Worm (Caenorhabditis elegans) whole organism, young adult: ENCODE data around the gene gpa-11.

Source experiments
- B0019.2 ChIP-seq: fragments of 200-800 bp; sonication (Bioruptor generic); conservative IDR thresholded peaks from 2 replicates; pipeline ENCODE4 v1.3.6; 2022; ENCODE audit warnings: missing genetic modification reagents, missing genetic modification characterization, missing compliant biosample characterization
- F22D6.2 ChIP-seq: sonication (generic microtip); optimal IDR thresholded peaks from 2 replicates; lab custom pipeline; 2016; ENCODE audit warnings: mild to moderate bottlenecking, missing genetic modification characterization, missing compliant biosample characterization
- F37B4.10 ChIP-seq: fragments of 200-800 bp; sonication (Bioruptor generic); IDR thresholded peaks from 2 replicates; pipeline ENCODE4 v1.3.6; 2022; ENCODE audit warnings: missing genetic modification characterization, missing compliant biosample characterization
- Y53F4B.3 ChIP-seq: fragments of 200-800 bp; sonication (Bioruptor generic); IDR thresholded peaks from 2 replicates; pipeline ENCODE4 v1.3.6; 2022; ENCODE audit warnings: missing genetic modification reagents, missing genetic modification characterization, missing compliant biosample characterization
- Y53G8AR.9 ChIP-seq: fragments of 200-800 bp; sonication (Bioruptor generic); conservative IDR thresholded peaks from 2 replicates; pipeline ENCODE4 v1.3.6; 2022; ENCODE audit warnings: missing genetic modification reagents, missing genetic modification characterization, missing compliant biosample characterization
- aptf-3 ChIP-seq: fragments of 200-800 bp; sonication (Bioruptor generic); IDR thresholded peaks from 2 replicates; pipeline ENCODE4 v1.3.6; 2022; ENCODE audit warnings: missing genetic modification characterization, missing compliant biosample characterization
- ceh-40 ChIP-seq: fragments of 200-800 bp; sonication (Bioruptor generic); IDR thresholded peaks from 2 replicates; pipeline ENCODE4 v1.3.6; 2022; ENCODE audit warnings: missing genetic modification characterization, missing compliant biosample characterization
- ceh-58 ChIP-seq: fragments of 200-800 bp; sonication (Bioruptor generic); IDR thresholded peaks from 2 replicates; pipeline ENCODE4 v1.3.6; 2022; ENCODE audit warnings: missing genetic modification characterization, missing compliant biosample characterization
- ceh-79 ChIP-seq: sonication (generic microtip); optimal IDR thresholded peaks from 2 replicates; lab custom pipeline; 2017; ENCODE audit warnings: mild to moderate bottlenecking, missing genetic modification characterization, missing compliant biosample characterization
- dox-1 ChIP-seq: fragments of 200-800 bp; sonication (Bioruptor generic); IDR thresholded peaks from 2 replicates; pipeline ENCODE4 v1.3.6; 2022; ENCODE audit warnings: missing genetic modification reagents, missing genetic modification characterization, missing compliant biosample characterization
- egrh-3 ChIP-seq: fragments of 200-800 bp; sonication (Bioruptor generic); IDR thresholded peaks from 2 replicates; pipeline ENCODE4 v1.3.6; 2022; ENCODE audit warnings: missing genetic modification reagents, missing genetic modification characterization, missing compliant biosample characterization
- ets-4 ChIP-seq: fragments of 200-800 bp; sonication (Bioruptor generic); optimal IDR thresholded peaks from 2 replicates; lab custom pipeline; 2018; ENCODE audit warnings: mild to moderate bottlenecking, missing genetic modification characterization, missing compliant biosample characterization
- hmg-1.2 ChIP-seq: fragments of 200-800 bp; sonication (Bioruptor generic); IDR thresholded peaks from 2 replicates; pipeline ENCODE4 v1.3.6; 2022; ENCODE audit warnings: missing genetic modification reagents, missing genetic modification characterization, missing compliant biosample characterization
- lag-1 ChIP-seq: fragments of 200-800 bp; sonication (Bioruptor generic); IDR thresholded peaks from 2 replicates; pipeline ENCODE4 v1.3.6; 2022; ENCODE audit warnings: missing genetic modification reagents, missing genetic modification characterization, missing compliant biosample characterization
- let-526 ChIP-seq: fragments of 200-800 bp; sonication (Bioruptor generic); IDR thresholded peaks from 2 replicates; pipeline ENCODE4 v1.3.6; 2022; ENCODE audit warnings: missing genetic modification reagents, missing genetic modification characterization, missing compliant biosample characterization
- lin-26 ChIP-seq: fragments of 200-800 bp; sonication (Bioruptor generic); IDR thresholded peaks from 2 replicates; pipeline ENCODE4 v1.3.6; 2022; ENCODE audit warnings: missing genetic modification reagents, missing genetic modification characterization, missing compliant biosample characterization
- lin-35 ChIP-seq, 3 experiments: fragments of 150-350 bp in 2 of 3; sonication (generic microtip) in 1 of 3; optimal IDR thresholded peaks; 2 replicates each; lab custom pipeline; 2014 to 2018; ENCODE audit warnings: missing biosample characterization in 3 of 3, missing genetic modification characterization in 3 of 3, missing genetic modification reagents in 3 of 3
- lsy-27 ChIP-seq: sonication (generic microtip); optimal IDR thresholded peaks from 2 replicates; lab custom pipeline; 2017; ENCODE audit warnings: missing genetic modification characterization, mild to moderate bottlenecking, missing compliant biosample characterization, antibody characterized with exemption, missing genotype, borderline replicate concordance; ENCODE audit not compliant: insufficient read depth
- madf-10 ChIP-seq: sonication (generic microtip); optimal IDR thresholded peaks from 2 replicates; lab custom pipeline; 2016; ENCODE audit warnings: mild to moderate bottlenecking, missing genetic modification characterization, missing compliant biosample characterization
- madf-3 ChIP-seq: fragments of 200-800 bp; sonication (Bioruptor generic); IDR thresholded peaks from 2 replicates; pipeline ENCODE4 v1.3.6; 2022; ENCODE audit warnings: missing genetic modification reagents, missing genetic modification characterization, missing compliant biosample characterization
- madf-6 ChIP-seq: fragments of 200-800 bp; sonication (Bioruptor generic); IDR thresholded peaks from 2 replicates; pipeline ENCODE4 v1.3.6; 2022; ENCODE audit warnings: missing genetic modification reagents, missing genetic modification characterization, missing compliant biosample characterization
- madf-8 ChIP-seq: fragments of 200-800 bp; sonication (Bioruptor generic); conservative IDR thresholded peaks from 2 replicates; pipeline ENCODE4 v1.3.6; 2022; ENCODE audit warnings: missing genetic modification reagents, missing genetic modification characterization, missing compliant biosample characterization
- nfya-1 ChIP-seq: sonication (generic microtip); optimal IDR thresholded peaks from 2 replicates; lab custom pipeline; 2017; ENCODE audit warnings: antibody characterized with exemption, missing compliant biosample characterization, missing genetic modification characterization, borderline replicate concordance; ENCODE audit not compliant: insufficient read depth
- nfyb-1 ChIP-seq: fragments of 200-800 bp; sonication (Bioruptor generic); IDR thresholded peaks from 2 replicates; pipeline ENCODE4 v1.3.6; 2022; ENCODE audit warnings: missing genetic modification reagents, missing genetic modification characterization, missing compliant biosample characterization
- nhr-120 ChIP-seq: fragments of 200-800 bp; sonication (Bioruptor generic); IDR thresholded peaks from 2 replicates; pipeline ENCODE4 v1.3.6; 2022; ENCODE audit warnings: missing genetic modification characterization, missing compliant biosample characterization
- nhr-80 ChIP-seq: sonication (generic microtip); optimal IDR thresholded peaks from 2 replicates; lab custom pipeline; 2016; ENCODE audit warnings: missing genetic modification characterization, missing compliant biosample characterization
- rcor-1 ChIP-seq: fragments of 200-800 bp; sonication (Bioruptor generic); IDR thresholded peaks from 2 replicates; pipeline ENCODE4 v1.3.6; 2022; ENCODE audit warnings: missing genetic modification reagents, missing genetic modification characterization, missing compliant biosample characterization
- rpc-1 ChIP-seq, 2 experiments: fragments of 150-350 bp in 1 of 2; sonication (generic microtip) in 1 of 2; optimal IDR thresholded peaks; 2 replicates each; lab custom pipeline; 2014 to 2018; ENCODE audit warnings: missing biosample characterization in 1 of 2, missing genetic modification characterization in 1 of 2, missing genetic modification reagents in 1 of 2, missing genotype in 1 of 2
- sea-2 ChIP-seq: fragments of 200-800 bp; sonication (Bioruptor generic); IDR thresholded peaks from 2 replicates; pipeline ENCODE4 v1.3.6; 2022; ENCODE audit warnings: missing genetic modification characterization, missing compliant biosample characterization
- snpc-3.4 ChIP-seq: sonication (generic microtip); optimal IDR thresholded peaks from 2 replicates; lab custom pipeline; 2017; ENCODE audit warnings: missing genetic modification characterization, mild to moderate bottlenecking, missing compliant biosample characterization, antibody characterized with exemption, moderate library complexity, missing genotype, missing genetic modification reagents
- tbp1 ChIP-seq: fragments of 200-800 bp; sonication (Bioruptor generic); optimal IDR thresholded peaks from 2 replicates; lab custom pipeline; 2018; ENCODE audit warnings: mild to moderate bottlenecking, missing genetic modification characterization, missing compliant biosample characterization
- tbx-9 ChIP-seq: sonication (generic microtip); optimal IDR thresholded peaks from 2 replicates; lab custom pipeline; 2016; ENCODE audit warnings: borderline replicate concordance, missing genetic modification characterization, inconsistent platforms, missing compliant biosample characterization
- ztf-18 ChIP-seq: sonication (generic microtip); optimal IDR thresholded peaks from 2 replicates; lab custom pipeline; 2016; ENCODE audit warnings: missing genotype, mild to moderate bottlenecking, missing genetic modification characterization, missing compliant biosample characterization
- ztf-25 ChIP-seq: fragments of 200-800 bp; sonication (Bioruptor generic); IDR thresholded peaks from 2 replicates; pipeline ENCODE4 v1.3.6; 2022; ENCODE audit warnings: missing genetic modification reagents, missing genetic modification characterization, missing compliant biosample characterization
- ztf-26 ChIP-seq: sonication (generic microtip); optimal IDR thresholded peaks from 2 replicates; lab custom pipeline; 2017; ENCODE audit warnings: missing genetic modification characterization, missing compliant biosample characterization

gpa-11 gene

DNA sequence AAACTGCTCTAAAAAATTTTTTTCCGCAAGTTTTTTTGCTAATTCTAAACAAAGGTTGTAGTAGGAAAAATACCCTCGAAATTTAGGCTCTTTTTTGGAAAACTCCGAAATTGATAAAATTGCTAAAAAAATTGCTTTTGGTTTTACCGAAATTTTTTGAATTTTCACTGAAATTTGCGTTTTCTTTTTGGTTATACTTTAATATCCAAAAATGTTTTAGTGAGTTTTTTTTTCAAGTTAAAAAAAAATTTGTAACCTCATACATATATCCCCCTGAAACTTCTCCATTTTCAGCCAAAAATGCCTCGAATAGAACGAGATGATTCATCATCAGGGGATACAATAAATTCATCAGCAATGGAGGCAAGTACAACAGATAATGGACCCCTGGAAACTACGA lies at the start of gene gpa-11:
gpa-11 (plus strand) TSS at position 301 of the 400 bp plus-strand sequence.
- TF ChIP-seq lsy-27 (tag; lab: Kevin White, UChicago) (no peak), ets-4 (GFP tag; lab: Kevin White, UChicago) (no peak), snpc-3.4 (tag; lab: Kevin White, UChicago) (no peak), Y53F4B.3 (GFP tag; lab: Robert Waterston, UW) (no peak), rpc-1 (optimal IDR thresholded peaks at IDR 0.05; lab: Kevin White, UChicago) (no peak), rpc-1 (tag; optimal IDR thresholded peaks at IDR 0.05; lab: Kevin White, UChicago) (no peak)

DNA sequence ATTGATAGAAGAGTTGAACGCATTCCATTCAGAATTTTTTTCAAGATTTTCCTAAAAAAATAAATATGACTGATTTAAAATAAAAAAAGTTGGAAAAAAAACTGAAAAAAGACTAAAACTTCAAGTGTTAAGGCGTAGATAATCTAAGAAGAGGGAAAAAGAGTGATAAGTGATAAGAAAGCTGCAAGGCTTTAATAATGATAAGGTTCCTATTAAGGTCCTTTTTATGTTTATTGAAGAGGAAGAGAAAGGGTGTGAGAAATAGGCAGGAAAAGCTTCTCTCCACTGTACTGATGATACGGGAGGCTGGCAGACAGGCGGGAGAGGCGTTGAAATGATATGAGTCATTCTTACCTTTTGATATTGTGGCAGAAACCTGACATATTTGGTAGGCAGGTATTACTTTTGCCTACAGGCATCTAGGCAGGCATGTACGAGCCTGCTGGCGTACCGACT lies 43.2 kb upstream of the gpa-11 start, which contains the start of gene mth-1:
mth-1 (minus strand) TSS at position 51 of the 456 bp plus-strand sequence.
- no peak for TF ChIP-seq lin-26 (GFP tag; lab: Robert Waterston, UW)
- peak; percentile 46 for TF ChIP-seq nhr-80 (tag; lab: Kevin White, UChicago)
- no peak for TF ChIP-seq ztf-26 (tag; lab: Kevin White, UChicago)
- no peak for TF ChIP-seq F22D6.2
- TF ChIP-seq sea-2 (GFP tag; lab: Robert Waterston, UW) = no peak
- TF ChIP-seq rpc-1 (optimal IDR thresholded peaks at IDR 0.05; lab: Kevin White, UChicago) = no peak
- TF ChIP-seq rpc-1 (tag; optimal IDR thresholded peaks at IDR 0.05; lab: Kevin White, UChicago) = no peak

DNA sequence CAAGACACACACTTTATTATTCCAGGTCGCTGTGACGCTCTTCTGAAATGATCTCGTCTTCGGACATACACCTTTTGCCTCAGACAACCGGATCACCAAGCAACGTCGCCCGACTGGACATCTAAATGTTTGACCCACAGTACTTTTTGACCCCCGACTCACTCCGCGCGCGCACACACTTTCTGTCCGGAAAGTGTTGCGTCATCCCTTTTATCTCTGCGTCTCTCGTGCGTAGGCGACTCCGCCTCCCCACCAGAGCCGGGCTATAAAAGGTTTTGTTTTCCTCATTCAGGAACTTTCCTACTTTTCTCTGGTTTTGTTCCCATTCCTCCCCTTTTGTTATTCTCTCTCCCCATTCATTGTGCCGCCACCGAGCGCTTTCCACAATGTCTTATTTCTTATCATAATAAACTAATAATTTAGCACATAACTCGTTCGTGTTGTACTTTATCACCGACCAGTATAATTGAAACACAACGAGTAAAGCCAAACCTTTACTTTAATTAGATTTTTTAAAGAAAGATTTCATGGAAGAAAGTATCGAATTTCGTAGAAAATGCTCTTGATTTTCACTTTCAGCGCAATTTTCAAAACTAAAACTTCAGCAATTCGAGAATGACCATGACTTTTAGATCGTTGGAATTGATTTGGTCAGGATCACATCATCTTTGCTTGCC lies 37.8 kb upstream of the gpa-11 start, which contains the start of gene F31D5.6:
F31D5.6 (plus strand) TSS at position 627 of the 677 bp plus-strand sequence.
- TF ChIP-seq ceh-58 = no peak
- TF ChIP-seq snpc-3.4 (tag; lab: Kevin White, UChicago) = no peak
- 0 out of 2 replicates have a peak, but pooled peaks have one; percentile 22 for TF ChIP-seq let-526 (GFP tag; lab: Robert Waterston, UW)
- no peak for TF ChIP-seq tbx-9 (tag; lab: Kevin White, UChicago)
- peak; percentile 81 for TF ChIP-seq madf-6 (GFP tag; lab: Robert Waterston, UW)
- TF ChIP-seq nhr-80 (tag; lab: Kevin White, UChicago) = no peak
- TF ChIP-seq F37B4.10 (GFP tag; lab: Robert Waterston, UW) = no peak
- no peak for TF ChIP-seq Y53G8AR.9 (GFP tag; lab: Robert Waterston, UW)
- no peak for TF ChIP-seq ceh-40 (GFP tag; lab: Robert Waterston, UW)
- TF ChIP-seq nhr-120 (GFP tag; lab: Robert Waterston, UW) = no peak
- TF ChIP-seq egrh-3 (GFP tag; lab: Robert Waterston, UW) = no peak
- TF ChIP-seq aptf-3 (GFP tag; lab: Robert Waterston, UW) = no peak
- 0 out of 2 replicates have a peak, but pooled peaks have one; percentile 13 for TF ChIP-seq nfyb-1
- TF ChIP-seq rcor-1 = no peak
- no peak for TF ChIP-seq ceh-79 (tag; lab: Kevin White, UChicago)
- TF ChIP-seq ztf-18 = no peak
- TF ChIP-seq dox-1 (GFP tag; lab: Robert Waterston, UW) = peak; percentile 21; the same call in 1 of the 2 replicates
- TF ChIP-seq tbp1 (GFP tag; lab: Kevin White, UChicago) = no peak
- peak; percentile 40; the same call in 1 of the 2 replicates for TF ChIP-seq madf-8 (GFP tag; lab: Robert Waterston, UW)
- no peak for TF ChIP-seq lag-1
- no peak for TF ChIP-seq B0019.2 (GFP tag; lab: Robert Waterston, UW)
- no peak for TF ChIP-seq madf-3 (GFP tag; lab: Robert Waterston, UW)
- TF ChIP-seq hmg-1.2 (GFP tag; lab: Robert Waterston, UW) = 0 out of 2 replicates have a peak, but pooled peaks have one; percentile 12
- no peak for TF ChIP-seq madf-10 (tag; lab: Kevin White, UChicago)
- no peak for TF ChIP-seq lin-35 (GFP tag; optimal IDR thresholded peaks at IDR 0.05; lab: Kevin White, UChicago)
- no peak for TF ChIP-seq ztf-25 (GFP tag; lab: Robert Waterston, UW)
- no peak for TF ChIP-seq nfya-1 (tag; lab: Kevin White, UChicago)
